Fruit fly (Drosophila melanogaster) whole organism, prepupa: Measurements from ENCODE around the gene Oga.

Experiments
- Blimp-1 ChIP-seq: fragments of 200-800 bp; sonication (Bioruptor generic); optimal IDR thresholded peaks from 3 replicates; lab custom pipeline; 2017; ENCODE audit warnings: missing biosample characterization, missing genetic modification characterization, mild to moderate bottlenecking, moderate library complexity, missing genetic modification reagents
- CG10631 ChIP-seq: fragments of 200-800 bp; sonication (Bioruptor generic); optimal IDR thresholded peaks from 2 replicates; lab custom pipeline; 2016; ENCODE audit warnings: missing biosample characterization, missing genetic modification characterization
- CG10669 ChIP-seq: fragments of 200-800 bp; sonication (Bioruptor generic); optimal IDR thresholded peaks from 3 replicates; lab custom pipeline; 2018; ENCODE audit warnings: missing biosample characterization, mild to moderate bottlenecking, missing genetic modification characterization, moderate library complexity
- CG11294 ChIP-seq: fragments of 200-800 bp; sonication (Bioruptor generic); IDR thresholded peaks from 2 replicates; pipeline ENCODE4 v1.3.6; 2022; ENCODE audit warnings: missing biosample characterization, missing genetic modification characterization
- CG11762 ChIP-seq: fragments of 200-800 bp; sonication (Bioruptor generic); optimal IDR thresholded peaks from 3 replicates; lab custom pipeline; 2016; ENCODE audit warnings: missing biosample characterization, missing genetic modification characterization; ENCODE audit not compliant: insufficient read depth
- CG16779 ChIP-seq: fragments of 200-800 bp; sonication (Bioruptor generic); optimal IDR thresholded peaks from 3 replicates; lab custom pipeline; 2017; ENCODE audit warnings: missing biosample characterization, mild to moderate bottlenecking, missing genetic modification characterization
- CG3032 ChIP-seq: fragments of 200-800 bp; optimal IDR thresholded peaks from 2 replicates; lab custom pipeline; 2019; ENCODE audit warnings: missing biosample characterization, mild to moderate bottlenecking, missing genetic modification characterization, moderate library complexity
- CG31627 ChIP-seq: fragments of 200-800 bp; sonication (Bioruptor generic); optimal IDR thresholded peaks from 3 replicates; lab custom pipeline; 2016; ENCODE audit warnings: missing biosample characterization, missing genetic modification characterization
- CG34406 ChIP-seq: fragments of 200-800 bp; sonication (Bioruptor generic); optimal IDR thresholded peaks from 3 replicates; lab custom pipeline; 2016; ENCODE audit warnings: missing biosample characterization, missing genetic modification characterization
- CG3919 ChIP-seq: fragments of 200-800 bp; sonication (Bioruptor generic); optimal IDR thresholded peaks from 3 replicates; lab custom pipeline; 2016; ENCODE audit warnings: missing biosample characterization, missing genetic modification characterization
- CG4318 ChIP-seq: fragments of 200-800 bp; sonication (Bioruptor generic); optimal IDR thresholded peaks from 3 replicates; lab custom pipeline; 2017; ENCODE audit warnings: missing biosample characterization, mild to moderate bottlenecking, missing genetic modification characterization
- CG6163 ChIP-seq: fragments of 200-800 bp; sonication (Bioruptor generic); IDR thresholded peaks from 3 replicates; pipeline ENCODE4 v1.3.6; 2022; ENCODE audit warnings: missing biosample characterization, missing genetic modification characterization
- CG6792 ChIP-seq: fragments of 200-800 bp; sonication (Bioruptor generic); optimal IDR thresholded peaks from 3 replicates; lab custom pipeline; 2016; ENCODE audit warnings: missing biosample characterization, missing genetic modification characterization
- CG6808 ChIP-seq: fragments of 200-800 bp; sonication (Bioruptor generic); optimal IDR thresholded peaks from 3 replicates; lab custom pipeline; 2017; ENCODE audit warnings: missing biosample characterization, missing genetic modification characterization, mild to moderate bottlenecking, moderate library complexity, missing genetic modification reagents
- CG6854 ChIP-seq: fragments of 200-800 bp; sonication (Bioruptor generic); optimal IDR thresholded peaks from 2 replicates; lab custom pipeline; 2017; ENCODE audit warnings: missing biosample characterization, mild to moderate bottlenecking, missing genetic modification characterization
- CG7368 ChIP-seq: fragments of 200-800 bp; sonication (Bioruptor generic); optimal IDR thresholded peaks from 3 replicates; lab custom pipeline; 2016; ENCODE audit warnings: missing biosample characterization, missing genetic modification characterization
- CG8119 ChIP-seq: fragments of 200-800 bp; sonication (Bioruptor generic); IDR thresholded peaks from 3 replicates; pipeline ENCODE4 v1.3.6; 2022; ENCODE audit warnings: missing biosample characterization, missing genetic modification characterization
- CG8632 ChIP-seq: fragments of 200-800 bp; sonication (Bioruptor generic); optimal IDR thresholded peaks from 3 replicates; lab custom pipeline; 2016; ENCODE audit warnings: missing biosample characterization, missing genetic modification characterization
- CG9139 ChIP-seq: fragments of 200-800 bp; sonication (Bioruptor generic); optimal IDR thresholded peaks from 3 replicates; lab custom pipeline; 2017; ENCODE audit warnings: missing biosample characterization, mild to moderate bottlenecking, missing genetic modification characterization
- Eip75B ChIP-seq: fragments of 200-800 bp; sonication (Bioruptor generic); optimal IDR thresholded peaks from 3 replicates; lab custom pipeline; 2016; ENCODE audit warnings: missing biosample characterization, missing genetic modification characterization
- Eip78C ChIP-seq: fragments of 200-800 bp; sonication (Bioruptor generic); peaks from one replicate; lab custom pipeline; 2016; ENCODE audit warnings: missing biosample characterization, missing genetic modification characterization
- Ets21C ChIP-seq: fragments of 200-800 bp; sonication (Bioruptor generic); optimal IDR thresholded peaks from 3 replicates; lab custom pipeline; 2016; ENCODE audit warnings: missing biosample characterization, missing genetic modification characterization
- Ets96B ChIP-seq: fragments of 200-800 bp; optimal IDR thresholded peaks from 2 replicates; lab custom pipeline; 2019; ENCODE audit warnings: missing biosample characterization, mild to moderate bottlenecking, missing genetic modification characterization, moderate library complexity
- Gug ChIP-seq: fragments of 200-800 bp; sonication (Bioruptor generic); IDR thresholded peaks from 2 replicates; pipeline ENCODE4 v1.3.6; 2022; ENCODE audit warnings: missing biosample characterization, missing genetic modification characterization
- Hr38 ChIP-seq: sonication (Bioruptor generic); optimal IDR thresholded peaks from 2 replicates; lab custom pipeline; 2016; ENCODE audit warnings: missing biosample characterization, missing genetic modification characterization
- Hr39 ChIP-seq: fragments of 200-800 bp; sonication (Bioruptor generic); optimal IDR thresholded peaks from 2 replicates; lab custom pipeline; 2016; ENCODE audit warnings: missing biosample characterization, missing genetic modification characterization
- Hr4 ChIP-seq: fragments of 200-800 bp; sonication (Bioruptor generic); optimal IDR thresholded peaks from 3 replicates; lab custom pipeline; 2016; ENCODE audit warnings: missing biosample characterization, missing genetic modification characterization
- Lpt ChIP-seq: fragments of 200-800 bp; sonication (Bioruptor generic); optimal IDR thresholded peaks from 3 replicates; lab custom pipeline; 2016; ENCODE audit warnings: missing biosample characterization, missing genetic modification characterization
- Met ChIP-seq: fragments of 200-800 bp; sonication (Bioruptor generic); optimal IDR thresholded peaks from 3 replicates; lab custom pipeline; 2016; ENCODE audit warnings: missing biosample characterization, missing genetic modification characterization
- OdsH ChIP-seq: fragments of 200-800 bp; sonication (Bioruptor generic); optimal IDR thresholded peaks from 3 replicates; lab custom pipeline; 2016; ENCODE audit warnings: missing biosample characterization, missing genetic modification characterization
- Sox102F ChIP-seq: fragments of 200-800 bp; sonication (Bioruptor generic); optimal IDR thresholded peaks from 2 replicates; lab custom pipeline; 2016; ENCODE audit warnings: missing biosample characterization, mild to moderate bottlenecking, missing genetic modification characterization
- achi ChIP-seq: fragments of 200-800 bp; sonication (Bioruptor generic); optimal IDR thresholded peaks from 3 replicates; lab custom pipeline; 2016; ENCODE audit warnings: missing biosample characterization, missing genetic modification characterization
- acj6 ChIP-seq: fragments of 200-800 bp; sonication (Bioruptor generic); optimal IDR thresholded peaks from 3 replicates; lab custom pipeline; 2016; ENCODE audit warnings: missing biosample characterization, missing genetic modification characterization
- cyc ChIP-seq: fragments of 200-800 bp; sonication (Bioruptor generic); optimal IDR thresholded peaks from 3 replicates; lab custom pipeline; 2016; ENCODE audit warnings: missing biosample characterization, missing genetic modification characterization
- dsx ChIP-seq: fragments of 200-800 bp; optimal IDR thresholded peaks from 3 replicates; lab custom pipeline; 2019; ENCODE audit warnings: missing biosample characterization, mild to moderate bottlenecking, missing genetic modification characterization, moderate library complexity; ENCODE audit not compliant: poor library complexity, severe bottlenecking
- eg ChIP-seq: fragments of 200-800 bp; sonication (Bioruptor generic); IDR thresholded peaks from 3 replicates; pipeline ENCODE4 v1.3.6; 2022; ENCODE audit warnings: missing biosample characterization, missing genetic modification characterization
- fd59A ChIP-seq: fragments of 200-800 bp; sonication (Bioruptor generic); optimal IDR thresholded peaks from 2 replicates; lab custom pipeline; 2017; ENCODE audit warnings: missing biosample characterization, mild to moderate bottlenecking, missing genetic modification characterization, missing genetic modification reagents
- fd85E ChIP-seq: fragments of 200-800 bp; sonication (Bioruptor generic); optimal IDR thresholded peaks from 3 replicates; lab custom pipeline; 2016; ENCODE audit warnings: missing biosample characterization, missing genetic modification characterization
- fkh ChIP-seq: fragments of 200-800 bp; sonication (Bioruptor generic); optimal IDR thresholded peaks from 3 replicates; lab custom pipeline; 2017; ENCODE audit warnings: missing biosample characterization, mild to moderate bottlenecking, missing genetic modification characterization, moderate library complexity
- lz ChIP-seq: fragments of 200-800 bp; sonication (Bioruptor generic); optimal IDR thresholded peaks from 3 replicates; lab custom pipeline; 2016; ENCODE audit warnings: missing biosample characterization, missing genetic modification characterization
- net ChIP-seq: fragments of 200-800 bp; sonication (Bioruptor generic); optimal IDR thresholded peaks from 3 replicates; lab custom pipeline; 2016; ENCODE audit warnings: missing biosample characterization, missing genetic modification characterization
- pdm3 ChIP-seq: fragments of 200-800 bp; sonication (Bioruptor generic); optimal IDR thresholded peaks from 3 replicates; lab custom pipeline; 2016; ENCODE audit warnings: missing biosample characterization, missing genetic modification characterization
- salr ChIP-seq, 2 experiments: fragments of 200-800 bp; sonication (Bioruptor generic); optimal IDR thresholded peaks; 3 replicates each; lab custom pipeline; 2016 to 2018; ENCODE audit warnings: missing biosample characterization in 2 of 2, missing genetic modification characterization in 2 of 2, mild to moderate bottlenecking in 1 of 2
- spab ChIP-seq: fragments of 200-800 bp; sonication (Bioruptor generic); optimal IDR thresholded peaks from 2 replicates; lab custom pipeline; 2017; ENCODE audit warnings: missing biosample characterization, mild to moderate bottlenecking, missing genetic modification characterization, missing genetic modification reagents
- ss ChIP-seq, 2 experiments: fragments of 200-800 bp; sonication (Bioruptor generic); optimal IDR thresholded peaks; 2 replicates in 1 of 2; 3 replicates in 1 of 2; lab custom pipeline; 2017 to 2018; ENCODE audit warnings: mild to moderate bottlenecking in 2 of 2, missing biosample characterization in 2 of 2, missing genetic modification characterization in 2 of 2, moderate library complexity in 1 of 2
- svp ChIP-seq: fragments of 200-800 bp; sonication (Bioruptor generic); peaks from one replicate; lab custom pipeline; 2016; ENCODE audit warnings: missing biosample characterization, missing genetic modification characterization
- topi ChIP-seq: fragments of 200-800 bp; sonication (Bioruptor generic); optimal IDR thresholded peaks from 3 replicates; lab custom pipeline; 2016; ENCODE audit warnings: missing biosample characterization, missing genetic modification characterization
- vri ChIP-seq: fragments of 200-800 bp; sonication (Bioruptor generic); optimal IDR thresholded peaks from 3 replicates; lab custom pipeline; 2016; ENCODE audit warnings: missing biosample characterization, mild to moderate bottlenecking, missing genetic modification characterization

The Oga gene

DNA sequence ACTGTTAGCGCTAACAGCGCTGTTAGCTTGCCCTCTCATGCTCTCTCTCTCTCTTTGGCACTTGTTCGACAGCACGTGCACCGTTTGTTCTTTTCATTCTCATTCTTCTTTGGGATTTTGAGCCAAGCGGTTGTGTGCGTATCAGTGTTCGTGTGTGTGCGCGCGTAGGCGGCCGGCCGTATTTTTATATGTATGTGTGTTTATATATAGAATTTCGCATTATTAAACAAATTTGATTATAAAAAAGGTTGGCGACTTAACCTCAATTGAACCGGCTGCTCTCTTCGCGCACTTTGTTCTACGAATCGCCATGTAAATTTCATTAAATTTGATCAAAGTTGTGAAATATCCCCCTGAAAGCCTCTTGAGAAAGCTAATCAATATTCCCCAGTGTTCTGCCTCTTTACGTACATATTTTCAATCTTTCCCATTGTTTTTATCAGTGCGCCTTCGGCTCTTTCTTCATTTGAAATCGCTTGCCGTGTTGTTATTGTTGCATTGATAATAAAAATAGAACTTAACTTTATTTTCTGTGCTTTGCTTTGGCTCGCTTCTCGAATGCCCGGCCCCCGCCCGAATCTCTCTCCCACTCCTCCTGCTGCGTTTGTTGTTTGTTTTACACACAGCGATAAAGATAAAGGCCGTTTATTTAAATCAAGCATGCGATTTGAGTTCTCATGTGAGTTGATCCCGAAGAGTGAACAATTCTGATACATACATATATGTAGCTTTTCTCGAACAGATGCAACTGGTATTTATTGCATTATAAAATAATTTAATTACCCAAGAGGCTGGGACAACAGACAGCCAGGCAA is 19.6 kb upstream of the Oga start (continued):
- no peak for TF ChIP-seq Hr39 (GFP tag; lab: Kevin White, UChicago)
- TF ChIP-seq ss (GFP tag; optimal IDR thresholded peaks at IDR 0.05; lab: Kevin White, UChicago) = no peak

DNA sequence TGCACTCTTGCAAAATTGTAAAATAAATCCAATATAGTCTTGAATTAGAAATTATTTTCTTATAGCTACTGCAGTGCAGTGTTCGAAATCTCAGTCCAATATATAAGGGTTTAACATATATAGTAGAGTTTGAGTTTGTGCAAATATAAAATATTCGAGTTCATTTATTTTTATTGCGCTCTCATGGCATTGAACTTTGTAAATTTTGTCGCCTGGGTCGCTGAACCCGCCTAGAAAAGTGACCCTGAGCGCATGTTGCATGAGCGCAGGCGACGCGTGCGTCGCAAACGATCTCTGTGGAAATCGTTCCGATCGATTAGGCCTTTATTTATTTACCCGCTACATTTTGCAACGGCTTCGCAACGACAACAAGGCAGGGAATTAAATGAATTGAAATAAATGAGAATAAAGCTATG is 18.9 kb upstream of the Oga start:
- TF ChIP-seq fd59A (GFP tag; lab: Kevin White, UChicago) (peak; percentile 47), OdsH (GFP tag; lab: Kevin White, UChicago) (peak; percentile 78), Lpt (GFP tag; lab: Kevin White, UChicago) (peak; percentile 35), CG6163 (peak; percentile 40; the same call in 1 of the 3 replicates), salr (GFP tag; optimal IDR thresholded peaks at IDR 0.05; lab: Kevin White, UChicago) (peak; percentile 44 to 54), net (GFP tag; lab: Kevin White, UChicago) (peak; percentile 83), dsx (GFP tag; lab: Kevin White, UChicago) (peak; percentile 66), CG7368 (GFP tag; lab: Kevin White, UChicago) (peak; percentile 31), fd85E (no peak), CG11294 (peak; percentile 64; the same call in 1 of the 2 replicates), Hr39 (GFP tag; lab: Kevin White, UChicago) (peak; percentile 63), CG10669 (peak; percentile 31), CG4318 (GFP tag; lab: Kevin White, UChicago) (peak; percentile 67), Ets21C (GFP tag; lab: Kevin White, UChicago) (no peak), acj6 (GFP tag; lab: Kevin White, UChicago) (peak; percentile 78), vri (GFP tag; lab: Kevin White, UChicago) (no peak), CG8632 (peak; percentile 72), lz (GFP tag; lab: Kevin White, UChicago) (peak; percentile 60), CG6792 (GFP tag; lab: Kevin White, UChicago) (peak; percentile 58), svp (GFP tag; lab: Kevin White, UChicago) (peak; percentile 93), CG31627 (GFP tag; lab: Kevin White, UChicago) (peak; percentile 62), CG9139 (no peak), achi (GFP tag; lab: Kevin White, UChicago) (peak; percentile 76), eg (peak; percentile 75), Gug (GFP tag; lab: Robert Waterston, UW) (peak; percentile 67), Blimp-1 (GFP tag; lab: Kevin White, UChicago) (no peak), CG8119 (GFP tag; lab: Robert Waterston, UW) (peak; percentile 81), CG3919 (peak; percentile 55), topi (GFP tag; lab: Kevin White, UChicago) (peak; percentile 55), CG11762 (GFP tag; lab: Kevin White, UChicago) (peak; percentile 63), pdm3 (GFP tag; lab: Kevin White, UChicago) (peak; percentile 77), CG3032 (peak; percentile 49), cyc (GFP tag; lab: Kevin White, UChicago) (peak; percentile 37), Sox102F (GFP tag; lab: Kevin White, UChicago) (peak; percentile 42), CG34406 (GFP tag; lab: Kevin White, UChicago) (peak; percentile 26), Ets96B (tag; lab: Kevin White, UChicago) (peak; percentile 59), CG6854 (GFP tag; lab: Kevin White, UChicago) (no peak), Hr4 (GFP tag; lab: Kevin White, UChicago) (peak; percentile 85), Eip78C (GFP tag; lab: Kevin White, UChicago) (peak; percentile 88), spab (GFP tag; lab: Kevin White, UChicago) (peak; percentile 56), Eip75B (GFP tag; lab: Kevin White, UChicago) (peak; percentile 82), CG10631 (GFP tag; lab: Kevin White, UChicago) (peak; percentile 77), CG16779 (tag; lab: Kevin White, UChicago) (peak; percentile 42), fkh (GFP tag; lab: Kevin White, UChicago) (no peak), CG6808 (GFP tag; lab: Kevin White, UChicago) (peak; percentile 8), Hr38 (no peak), Met (GFP tag; lab: Kevin White, UChicago) (peak; percentile 62)
